Worm (Caenorhabditis elegans) whole organism, late embryonic: Measurements from ENCODE around the gene tmem-24.

ENCODE experiments used
- K09A11.1 ChIP-seq: sonication (generic microtip); optimal IDR thresholded peaks from 2 replicates; lab custom pipeline; 2017; ENCODE audit warnings: antibody characterized with exemption, mild to moderate bottlenecking, missing genetic modification characterization, missing compliant biosample characterization; ENCODE audit not compliant: insufficient read depth
- ama-1 ChIP-seq: fragments of 150-350 bp; optimal IDR thresholded peaks from 2 replicates; lab custom pipeline; 2014
- fax-1 ChIP-seq: sonication (generic microtip); optimal IDR thresholded peaks from 2 replicates; lab custom pipeline; 2016; ENCODE audit warnings: missing genotype, missing genetic modification characterization, missing compliant biosample characterization
- pha-4 ChIP-seq: fragments of 150-350 bp; optimal IDR thresholded peaks from 2 replicates; lab custom pipeline; 2018; ENCODE audit warnings: missing biosample characterization, missing genetic modification reagents, missing genetic modification characterization
- pqm-1 ChIP-seq: sonication (generic microtip); optimal IDR thresholded peaks from 2 replicates; lab custom pipeline; 2016; ENCODE audit warnings: missing genetic modification characterization, missing compliant biosample characterization
- tbx-2 ChIP-seq: sonication (generic microtip); optimal IDR thresholded peaks from 2 replicates; lab custom pipeline; 2016; ENCODE audit warnings: missing genetic modification characterization, missing compliant biosample characterization
- unc-86 ChIP-seq: sonication (generic microtip); optimal IDR thresholded peaks from 2 replicates; lab custom pipeline; 2016; ENCODE audit warnings: missing genetic modification characterization, missing compliant biosample characterization

DNA sequence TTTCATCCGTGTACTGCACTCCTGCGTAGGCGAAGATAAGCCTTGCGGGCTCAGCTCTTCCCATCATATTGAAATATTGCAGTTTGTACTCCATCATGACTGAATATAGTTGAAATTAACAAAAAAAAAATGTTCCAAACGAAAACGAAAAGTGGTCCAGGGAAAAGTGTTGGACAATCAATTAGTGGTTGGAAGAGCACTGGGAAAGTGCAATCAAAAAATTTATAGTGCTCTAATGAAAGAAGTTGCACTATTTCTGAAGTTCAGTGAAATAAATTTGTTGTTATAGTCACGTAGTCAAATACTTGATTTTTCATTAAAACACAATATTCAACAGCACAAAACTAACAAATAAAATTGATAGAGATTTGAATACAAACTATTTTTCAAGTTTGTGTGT is 11.0 kb downstream of the tmem-24 start, which contains the start of gene gst-11:
- no peak for TF ChIP-seq pha-4 (tag; lab: Kevin White, UChicago)
- TF ChIP-seq K09A11.1 (tag; lab: Kevin White, UChicago), result no peak
- TF ChIP-seq unc-86 (tag; lab: Kevin White, UChicago), result no peak
- TF ChIP-seq ama-1, result no peak
- no peak for TF ChIP-seq pqm-1 (tag; lab: Kevin White, UChicago)
- no peak for TF ChIP-seq fax-1
- TF ChIP-seq tbx-2 (tag; lab: Kevin White, UChicago), result no peak
